Fruit fly (Drosophila melanogaster) whole organism, embryonic: Measurements from ENCODE around the gene Scgbeta.

Source experiments
- Atf-2 ChIP-seq: fragments of 200-800 bp; sonication (Bioruptor generic); optimal IDR thresholded peaks from 2 replicates; lab custom pipeline; 2016; ENCODE audit warnings: missing biosample characterization, missing genetic modification characterization
- B-H1 ChIP-seq: fragments of 200-800 bp; sonication (Bioruptor generic); IDR thresholded peaks from 3 replicates; pipeline ENCODE4 v1.3.6; 2022; ENCODE audit warnings: missing biosample characterization, missing genetic modification characterization
- CG10147 ChIP-seq: fragments of 200-800 bp; sonication (Bioruptor generic); optimal IDR thresholded peaks from 2 replicates; lab custom pipeline; 2019; ENCODE audit warnings: missing biosample characterization, mild to moderate bottlenecking, missing genetic modification characterization, moderate library complexity
- CG10959 ChIP-seq: fragments of 200-800 bp; sonication (Bioruptor generic); IDR thresholded peaks from 2 replicates; pipeline ENCODE4 v1.3.6; 2022; ENCODE audit warnings: missing biosample characterization, missing genetic modification characterization
- CG12071 ChIP-seq: fragments of 200-800 bp; sonication (Bioruptor generic); optimal IDR thresholded peaks from 3 replicates; lab custom pipeline; 2018; ENCODE audit warnings: missing biosample characterization, mild to moderate bottlenecking, missing genetic modification characterization
- CG12104 ChIP-seq: fragments of 200-800 bp; sonication (Bioruptor generic); optimal IDR thresholded peaks from 3 replicates; lab custom pipeline; 2016; ENCODE audit warnings: missing biosample characterization, missing genetic modification characterization
- CG12219 ChIP-seq: fragments of 200-800 bp; sonication (Bioruptor generic); optimal IDR thresholded peaks from 3 replicates; lab custom pipeline; 2018; ENCODE audit warnings: missing biosample characterization, mild to moderate bottlenecking, missing genetic modification characterization
- CG13123 ChIP-seq: fragments of 200-800 bp; sonication (Bioruptor generic); optimal IDR thresholded peaks from 2 replicates; lab custom pipeline; 2016; ENCODE audit warnings: missing biosample characterization, missing genetic modification characterization
- CG13287 ChIP-seq: fragments of 200-800 bp; sonication (Bioruptor generic); IDR thresholded peaks from 2 replicates; pipeline ENCODE4 v1.3.6; 2022; ENCODE audit warnings: missing biosample characterization, missing genetic modification characterization; ENCODE audit not compliant: partially characterized antibody
- CG15269 ChIP-seq: fragments of 200-800 bp; sonication (Bioruptor generic); optimal IDR thresholded peaks from 2 replicates; lab custom pipeline; 2018; ENCODE audit warnings: missing biosample characterization, mild to moderate bottlenecking, missing genetic modification characterization, moderate library complexity
- CG16863 ChIP-seq: fragments of 200-800 bp; sonication (Bioruptor generic); optimal IDR thresholded peaks from 3 replicates; lab custom pipeline; 2016; ENCODE audit warnings: missing biosample characterization, missing genetic modification characterization
- CG18262 ChIP-seq: fragments of 200-800 bp; optimal IDR thresholded peaks from 3 replicates; lab custom pipeline; 2019; ENCODE audit warnings: missing biosample characterization, mild to moderate bottlenecking, missing genetic modification characterization, moderate library complexity
- CG2202 ChIP-seq: fragments of 200-800 bp; sonication (Bioruptor generic); optimal IDR thresholded peaks from 2 replicates; lab custom pipeline; 2018; ENCODE audit warnings: missing biosample characterization, mild to moderate bottlenecking, missing genetic modification characterization
- CG4820 ChIP-seq: fragments of 200-800 bp; sonication (Bioruptor generic); optimal IDR thresholded peaks from 3 replicates; lab custom pipeline; 2016; ENCODE audit warnings: missing biosample characterization, missing genetic modification characterization
- CG6854 ChIP-seq: fragments of 200-800 bp; sonication (Bioruptor generic); optimal IDR thresholded peaks from 3 replicates; lab custom pipeline; 2017; ENCODE audit warnings: missing biosample characterization, mild to moderate bottlenecking, missing genetic modification characterization
- CG8281 ChIP-seq: fragments of 200-800 bp; sonication (Bioruptor generic); optimal IDR thresholded peaks from 2 replicates; lab custom pipeline; 2018; ENCODE audit warnings: missing biosample characterization, mild to moderate bottlenecking, missing genetic modification characterization, moderate library complexity
- CG9932 ChIP-seq: fragments of 200-800 bp; sonication (Bioruptor generic); IDR thresholded peaks from 2 replicates; pipeline ENCODE4 v1.3.6; 2022; ENCODE audit warnings: missing biosample characterization, missing genetic modification characterization
- D19B ChIP-seq: fragments of 200-800 bp; sonication (Bioruptor generic); optimal IDR thresholded peaks from 2 replicates; lab custom pipeline; 2017; ENCODE audit warnings: missing biosample characterization, mild to moderate bottlenecking, missing genetic modification characterization
- Drgx ChIP-seq: fragments of 200-800 bp; sonication (Bioruptor generic); IDR thresholded peaks from 2 replicates; pipeline ENCODE4 v1.3.6; 2022; ENCODE audit warnings: missing biosample characterization, missing genetic modification characterization
- Hand ChIP-seq: fragments of 200-800 bp; sonication (Bioruptor generic); optimal IDR thresholded peaks from 2 replicates; lab custom pipeline; 2017; ENCODE audit warnings: mild to moderate bottlenecking, missing biosample characterization, missing genetic modification reagents, missing genetic modification characterization
- HmgZ ChIP-seq: fragments of 200-800 bp; sonication (Bioruptor generic); optimal IDR thresholded peaks from 2 replicates; lab custom pipeline; 2018; ENCODE audit warnings: missing biosample characterization, mild to moderate bottlenecking, missing genetic modification characterization
- Nf-YC ChIP-seq: fragments of 200-800 bp; optimal IDR thresholded peaks from 3 replicates; lab custom pipeline; 2019; ENCODE audit warnings: missing biosample characterization, mild to moderate bottlenecking, missing genetic modification characterization, moderate library complexity
- Opbp ChIP-seq: fragments of 200-800 bp; sonication (Bioruptor generic); IDR thresholded peaks from 3 replicates; pipeline ENCODE4 v1.3.6; 2022; ENCODE audit warnings: missing biosample characterization, missing genetic modification characterization; ENCODE audit not compliant: partially characterized antibody
- Rx ChIP-seq: fragments of 200-800 bp; sonication (Bioruptor generic); IDR thresholded peaks from 2 replicates; pipeline ENCODE4 v1.3.6; 2022; ENCODE audit warnings: missing biosample characterization, missing genetic modification characterization
- Sry-β ChIP-seq: fragments of 200-800 bp; sonication (Bioruptor generic); optimal IDR thresholded peaks from 2 replicates; lab custom pipeline; 2018; ENCODE audit warnings: missing biosample characterization, mild to moderate bottlenecking, missing genetic modification characterization, moderate library complexity
- Usf ChIP-seq: fragments of 200-800 bp; sonication (Bioruptor generic); optimal IDR thresholded peaks from 2 replicates; lab custom pipeline; 2017; ENCODE audit warnings: missing genotype, missing biosample characterization, missing genetic modification characterization
- chif ChIP-seq, 2 experiments: fragments of 200-800 bp; sonication (Bioruptor generic); optimal IDR thresholded peaks; 3 replicates each; lab custom pipeline; 2016; ENCODE audit warnings: missing biosample characterization in 2 of 2, missing genetic modification characterization in 2 of 2
- crp ChIP-seq, 2 experiments: fragments of 200-800 bp; sonication (Bioruptor generic); optimal IDR thresholded peaks; 2 replicates in 1 of 2; 3 replicates in 1 of 2; lab custom pipeline; 2017; ENCODE audit warnings: missing biosample characterization in 2 of 2, missing genetic modification characterization in 2 of 2, mild to moderate bottlenecking in 1 of 2, moderate library complexity in 1 of 2
- da ChIP-seq: fragments of 200-800 bp; sonication (Bioruptor generic); optimal IDR thresholded peaks from 2 replicates; lab custom pipeline; 2016; ENCODE audit warnings: missing biosample characterization, missing genetic modification characterization
- exex ChIP-seq: fragments of 200-800 bp; sonication (Bioruptor generic); optimal IDR thresholded peaks from 4 replicates; lab custom pipeline; 2018; ENCODE audit warnings: missing biosample characterization, mild to moderate bottlenecking, missing genetic modification characterization, moderate library complexity
- fru ChIP-seq: fragments of >200 bp; optimal IDR thresholded peaks from 2 replicates; lab custom pipeline; 2017
- gce ChIP-seq: fragments of 200-800 bp; sonication (Bioruptor generic); IDR thresholded peaks from 3 replicates; pipeline ENCODE4 v1.3.6; 2022; ENCODE audit warnings: missing biosample characterization, missing genetic modification characterization
- grn ChIP-seq: fragments of 200-800 bp; sonication (Bioruptor generic); optimal IDR thresholded peaks from 3 replicates; lab custom pipeline; 2017; ENCODE audit warnings: missing biosample characterization, missing genetic modification characterization
- gsb ChIP-seq: fragments of 200-800 bp; sonication (Bioruptor generic); IDR thresholded peaks from 2 replicates; pipeline ENCODE4 v1.3.6; 2022; ENCODE audit warnings: missing biosample characterization, missing genetic modification characterization
- insv ChIP-seq, 2 experiments: fragments of 200-800 bp; sonication (Bioruptor generic); optimal IDR thresholded peaks; 3 replicates each; lab custom pipeline; 2016 to 2018; ENCODE audit warnings: missing biosample characterization in 2 of 2, missing genetic modification characterization in 2 of 2
- ken ChIP-seq: fragments of 200-800 bp; sonication (Bioruptor generic); IDR thresholded peaks from 3 replicates; pipeline ENCODE4 v1.3.6; 2022; ENCODE audit warnings: missing biosample characterization, missing genetic modification characterization
- maf-S ChIP-seq: fragments of 200-800 bp; sonication (Bioruptor generic); optimal IDR thresholded peaks from 2 replicates; lab custom pipeline; 2016; ENCODE audit warnings: missing biosample characterization, missing genetic modification characterization
- mirr ChIP-seq: fragments of 200-800 bp; sonication (Bioruptor generic); optimal IDR thresholded peaks from 3 replicates; lab custom pipeline; 2018; ENCODE audit warnings: missing biosample characterization, mild to moderate bottlenecking, missing genetic modification characterization
- ranshi ChIP-seq: fragments of 200-800 bp; sonication (Bioruptor generic); IDR thresholded peaks from 2 replicates; pipeline ENCODE4 v1.3.6; 2022; ENCODE audit warnings: missing biosample characterization, missing genetic modification characterization
- row ChIP-seq: fragments of 200-800 bp; sonication (Bioruptor generic); IDR thresholded peaks from 3 replicates; pipeline ENCODE4 v1.3.6; 2022; ENCODE audit warnings: missing biosample characterization, missing genetic modification characterization
- sens-2 ChIP-seq: fragments of 200-800 bp; sonication (Bioruptor generic); IDR thresholded peaks from 2 replicates; pipeline ENCODE4 v1.3.6; 2022; ENCODE audit warnings: missing biosample characterization, missing genetic modification characterization
- stc ChIP-seq: fragments of 200-800 bp; sonication (Bioruptor generic); IDR thresholded peaks from 2 replicates; pipeline ENCODE4 v1.3.6; 2022; ENCODE audit warnings: missing biosample characterization, missing genetic modification characterization
- sug ChIP-seq: fragments of 200-800 bp; optimal IDR thresholded peaks from 2 replicates; lab custom pipeline; 2019; ENCODE audit warnings: missing biosample characterization, mild to moderate bottlenecking, missing genetic modification characterization, moderate library complexity
- tgo ChIP-seq: fragments of 200-800 bp; sonication (Bioruptor generic); IDR thresholded peaks from 3 replicates; pipeline ENCODE4 v1.3.6; 2022; ENCODE audit warnings: missing biosample characterization, missing genetic modification characterization
- ttk ChIP-seq: fragments of 200-800 bp; sonication (Bioruptor generic); IDR thresholded peaks from 2 replicates; pipeline ENCODE4 v2.1.2; 2022; ENCODE audit warnings: missing biosample characterization, missing genetic modification characterization
- unpg ChIP-seq: fragments of 200-800 bp; sonication (Bioruptor generic); optimal IDR thresholded peaks from 3 replicates; lab custom pipeline; 2018; ENCODE audit warnings: missing biosample characterization, mild to moderate bottlenecking, missing genetic modification characterization, moderate library complexity

Scgbeta gene

dm6 chr3R:12379249-12379648 is 43.0 kb downstream of the Scgbeta start:
- TF ChIP-seq Hand (GFP tag; lab: Kevin White, UChicago), result no peak
- TF ChIP-seq ttk (GFP tag; lab: Robert Waterston, UW), result no peak
- no peak for TF ChIP-seq ranshi
- no peak for TF ChIP-seq insv (GFP tag; optimal IDR thresholded peaks at IDR 0.05; lab: Kevin White, UChicago)
- TF ChIP-seq tgo (GFP tag; lab: Robert Waterston, UW), result no peak
- no peak for TF ChIP-seq CG18262 (tag; lab: Kevin White, UChicago)
- TF ChIP-seq ken (GFP tag; lab: Robert Waterston, UW), result no peak
- TF ChIP-seq exex (tag; lab: Kevin White, UChicago), result peak; percentile 79
- TF ChIP-seq CG10147 (GFP tag; lab: Kevin White, UChicago), result no peak
- peak; percentile 9 for TF ChIP-seq grn (GFP tag; lab: Kevin White, UChicago)
- no peak for TF ChIP-seq CG10959 (GFP tag; lab: Robert Waterston, UW)
- TF ChIP-seq chif (GFP tag; optimal IDR thresholded peaks at IDR 0.05; lab: Kevin White, UChicago), result no peak
- TF ChIP-seq CG2202 (tag; lab: Kevin White, UChicago), result no peak
- no peak for TF ChIP-seq Usf (GFP tag; lab: Kevin White, UChicago)
- TF ChIP-seq row, result no peak
- TF ChIP-seq CG13287 (GFP tag; lab: Robert Waterston, UW), result no peak
- no peak for TF ChIP-seq CG13123 (GFP tag; lab: Kevin White, UChicago)
- TF ChIP-seq Atf-2 (GFP tag; lab: Kevin White, UChicago), result no peak
- TF ChIP-seq sug (tag; lab: Kevin White, UChicago), result peak; percentile 23
- TF ChIP-seq CG12219, result no peak
- no peak for TF ChIP-seq CG9932 (GFP tag; lab: Robert Waterston, UW)
- no peak for TF ChIP-seq crp (GFP tag; optimal IDR thresholded peaks at IDR 0.05; lab: Kevin White, UChicago)
- peak; percentile 50 for TF ChIP-seq mirr
- no peak for TF ChIP-seq CG12104
- no peak for TF ChIP-seq gce (GFP tag; lab: Robert Waterston, UW)
- no peak for TF ChIP-seq Rx (GFP tag; lab: Robert Waterston, UW)
- no peak for TF ChIP-seq Opbp (GFP tag; lab: Robert Waterston, UW)
- no peak for TF ChIP-seq CG6854 (GFP tag; lab: Kevin White, UChicago)
- TF ChIP-seq Nf-YC (tag; lab: Kevin White, UChicago), result no peak
- no peak for TF ChIP-seq maf-S (GFP tag; lab: Kevin White, UChicago)
- no peak for TF ChIP-seq Sry-β (GFP tag; lab: Kevin White, UChicago)

- no peak for TF ChIP-seq fru (lab: Kevin White, UChicago)
- no peak for TF ChIP-seq sens-2 (GFP tag; lab: Robert Waterston, UW)
- TF ChIP-seq unpg (GFP tag; lab: Kevin White, UChicago), result no peak
- TF ChIP-seq da (GFP tag; lab: Kevin White, UChicago), result no peak
- no peak for TF ChIP-seq HmgZ (tag; lab: Kevin White, UChicago)
- TF ChIP-seq stc, result no peak
- TF ChIP-seq D19B, result no peak
- TF ChIP-seq CG4820 (GFP tag; lab: Kevin White, UChicago), result no peak
- no peak for TF ChIP-seq gsb (GFP tag; lab: Robert Waterston, UW)
- TF ChIP-seq B-H1 (GFP tag; lab: Robert Waterston, UW), result no peak
- TF ChIP-seq CG12071, result no peak
- no peak for TF ChIP-seq CG15269 (tag; lab: Kevin White, UChicago)
- no peak for TF ChIP-seq Drgx (GFP tag; lab: Robert Waterston, UW)
- no peak for TF ChIP-seq CG16863 (GFP tag; lab: Kevin White, UChicago)
- TF ChIP-seq CG8281 (tag; lab: Kevin White, UChicago), result no peak
Measured at dm6 chr3R:12378200-12378599, 44.0 kb downstream of the Scgbeta start, which contains the start of gene GstD7. TSS of gene GstD7 (plus strand) at chr3R:12378500.
